Worm (Caenorhabditis elegans): ENCODE results near the gene Y42G9A.1.
A peak's percentile ranks its signal among the peaks of the same experiment; 100 is the strongest.

Gene Y42G9A.1

ce11 chrIII:6179062-6179461, 29.3 kb downstream of the Y42G9A.1 start (continued):
- no peak for TF ChIP-seq snpc-1.2 (GFP tag; IDR thresholded peaks at IDR 0.05)
- TF ChIP-seq tra-1 (GFP tag; IDR thresholded peaks at IDR 0.05), result peak; percentile 73; the same call in 1 of the 2 replicates
- no peak for TF ChIP-seq lin-29 (GFP tag; IDR thresholded peaks at IDR 0.05)
- TF ChIP-seq mdl-1 (tag; optimal IDR thresholded peaks at IDR 0.05), result peak in 1 of 2 experiments; percentile 78
- no peak for TF ChIP-seq nhr-11 (tag; optimal IDR thresholded peaks at IDR 0.05)
- TF ChIP-seq unc-130 (GFP tag; optimal IDR thresholded peaks at IDR 0.05), result no peak
- TF ChIP-seq ceh-28 (tag; optimal IDR thresholded peaks at IDR 0.05), result no peak
- TF ChIP-seq daf-12 (tag; optimal IDR thresholded peaks at IDR 0.05), result no peak
- TF ChIP-seq nhr-76 (tag; optimal IDR thresholded peaks at IDR 0.05), result no peak
- TF ChIP-seq mxl-3 (GFP tag; optimal IDR thresholded peaks at IDR 0.05), result peak; percentile 77
- TF ChIP-seq Y5F2A.4 (GFP tag; optimal IDR thresholded peaks at IDR 0.05), result no peak
- TF ChIP-seq fkh-10 (GFP tag; optimal IDR thresholded peaks at IDR 0.05), result no peak
- no peak for TF ChIP-seq unc-39 (tag; optimal IDR thresholded peaks at IDR 0.05)
- no peak for TF ChIP-seq daf-8 (GFP tag; IDR thresholded peaks at IDR 0.05)
- TF ChIP-seq Y75B8A.6 (GFP tag; IDR thresholded peaks at IDR 0.05), result no peak
- no peak for TF ChIP-seq tag-97 (GFP tag; IDR thresholded peaks at IDR 0.05)
- no peak for TF ChIP-seq nhr-237 (tag; optimal IDR thresholded peaks at IDR 0.05)
- TF ChIP-seq aha-1 (tag), result no peak
- TF ChIP-seq saeg-2 (GFP tag; IDR thresholded peaks at IDR 0.05), result no peak
- TF ChIP-seq hlh-30 (tag; optimal IDR thresholded peaks at IDR 0.05; ENCODE audit: insufficient read depth), result peak; percentile 18
- TF ChIP-seq zip-11 (GFP tag; IDR thresholded peaks at IDR 0.05), result no peak
- TF ChIP-seq lin-39 (tag; optimal IDR thresholded peaks at IDR 0.05), result no peak
- no peak for TF ChIP-seq mes-2 (tag; optimal IDR thresholded peaks at IDR 0.05; ENCODE audit: poor library complexity, severe bottlenecking)
- no peak for TF ChIP-seq ceh-32 (tag; optimal IDR thresholded peaks at IDR 0.05; ENCODE audit: poor library complexity)
- no peak for TF ChIP-seq nhr-41 (GFP tag; IDR thresholded peaks at IDR 0.05)
- TF ChIP-seq dmd-6 (GFP tag; IDR thresholded peaks at IDR 0.05), result peak; percentile 94
- no peak for TF ChIP-seq hif-1 (tag; optimal IDR thresholded peaks at IDR 0.05)
- TF ChIP-seq set-16 (GFP tag; IDR thresholded peaks at IDR 0.05), result no peak
- TF ChIP-seq spr-3 (GFP tag; optimal IDR thresholded peaks at IDR 0.05), result no peak
- TF ChIP-seq nhr-102 (tag; optimal IDR thresholded peaks at IDR 0.05), result peak; percentile 4
- TF ChIP-seq nhr-111 (GFP tag; optimal IDR thresholded peaks at IDR 0.05), result no peak
- no peak for TF ChIP-seq ztf-11 (tag; optimal IDR thresholded peaks at IDR 0.05)
- TF ChIP-seq nhr-10 (tag; optimal IDR thresholded peaks at IDR 0.05), result no peak
- no peak for TF ChIP-seq dpl-1 (GFP tag; optimal IDR thresholded peaks at IDR 0.05)
- TF ChIP-seq unc-62 (GFP tag; optimal IDR thresholded peaks at IDR 0.05 in 1 of 2), result peak in 1 of 2 experiments; percentile 37
- no peak for TF ChIP-seq unc-62 (tag; optimal IDR thresholded peaks at IDR 0.05)
- TF ChIP-seq ZK337.2 (GFP tag; IDR thresholded peaks at IDR 0.05), result no peak
- no peak for TF ChIP-seq lin-13 (GFP tag; optimal IDR thresholded peaks at IDR 0.05)
- no peak for TF ChIP-seq rbr-2 (tag; optimal IDR thresholded peaks at IDR 0.05)
- peak in 1 of 2 experiments; percentile 29 for TF ChIP-seq daf-16 (GFP tag; optimal IDR thresholded peaks at IDR 0.05)
- peak; percentile 56 for TF ChIP-seq daf-16 (tag; optimal IDR thresholded peaks at IDR 0.05)
- TF ChIP-seq duxl-1 (tag; optimal IDR thresholded peaks at IDR 0.05; ENCODE audit: poor library complexity), result no peak
- TF ChIP-seq zfp-2 (tag; optimal IDR thresholded peaks at IDR 0.05), result no peak
- TF ChIP-seq fos-1 (tag; optimal IDR thresholded peaks at IDR 0.05), result peak; percentile 50
- no peak for TF ChIP-seq cey-2 (tag; optimal IDR thresholded peaks at IDR 0.05; ENCODE audit: borderline replicate concordance, insufficient read depth)
- TF ChIP-seq gei-8 (GFP tag; optimal IDR thresholded peaks at IDR 0.05), result no peak
- no peak for TF ChIP-seq Y105C5A.15 (GFP tag; IDR thresholded peaks at IDR 0.05)
- TF ChIP-seq lin-1 (GFP tag; IDR thresholded peaks at IDR 0.05), result peak; percentile 79; the same call in 1 of the 2 replicates
- TF ChIP-seq hmg-1.1 (GFP tag; IDR thresholded peaks at IDR 0.05), result no peak
- no peak for TF ChIP-seq ceh-44 (GFP tag; IDR thresholded peaks at IDR 0.05)
- no peak for TF ChIP-seq zfp-3 (GFP tag; conservative IDR thresholded peaks at IDR 0.05)
- TF ChIP-seq ctbp-1 (GFP tag; IDR thresholded peaks at IDR 0.05), result no peak

Data from whole organism, L4 larva.